Worm (Caenorhabditis elegans) whole organism, late embryonic: ENCODE data around the gene C43C3.4.
A peak's percentile ranks its signal among the peaks of the same experiment; 100 is the strongest.

Experiments
- K02D7.2 ChIP-seq: sonication (generic microtip); optimal IDR thresholded peaks from 2 replicates; lab custom pipeline; 2017; ENCODE audit warnings: mild to moderate bottlenecking, missing genetic modification characterization, missing compliant biosample characterization
- K09A11.1 ChIP-seq: sonication (generic microtip); optimal IDR thresholded peaks from 2 replicates; lab custom pipeline; 2017; ENCODE audit warnings: antibody characterized with exemption, mild to moderate bottlenecking, missing genetic modification characterization, missing compliant biosample characterization; ENCODE audit not compliant: insufficient read depth
- T23F11.4 ChIP-seq: fragments of 200-800 bp; sonication (Bioruptor generic); optimal IDR thresholded peaks from 2 replicates; lab custom pipeline; 2018; ENCODE audit warnings: mild to moderate bottlenecking, missing genetic modification characterization, missing compliant biosample characterization
- ahr-1 ChIP-seq: sonication (generic microtip); optimal IDR thresholded peaks from 2 replicates; lab custom pipeline; 2016; ENCODE audit warnings: missing genetic modification characterization, missing compliant biosample characterization
- ceh-14 ChIP-seq: sonication (generic microtip); optimal IDR thresholded peaks from 2 replicates; lab custom pipeline; 2016; ENCODE audit warnings: missing genotype, missing genetic modification characterization, missing compliant biosample characterization
- ceh-19 ChIP-seq: fragments of 200-800 bp; sonication (Bioruptor generic); optimal IDR thresholded peaks from 2 replicates; lab custom pipeline; 2018; ENCODE audit warnings: mild to moderate bottlenecking, missing genetic modification characterization, missing compliant biosample characterization
- ceh-22 ChIP-seq: sonication (generic microtip); optimal IDR thresholded peaks from 2 replicates; lab custom pipeline; 2017; ENCODE audit warnings: missing biosample characterization, missing genetic modification characterization
- ceh-30 ChIP-seq: fragments of 150-350 bp; optimal IDR thresholded peaks from 2 replicates; lab custom pipeline; 2014; ENCODE audit warnings: missing biosample characterization, missing genetic modification characterization
- ceh-31 ChIP-seq: sonication (generic microtip); optimal IDR thresholded peaks from 2 replicates; lab custom pipeline; 2016; ENCODE audit warnings: missing genetic modification characterization, missing compliant biosample characterization
- ceh-34 ChIP-seq: sonication (generic microtip); optimal IDR thresholded peaks from 2 replicates; lab custom pipeline; 2016; ENCODE audit warnings: mild to moderate bottlenecking, missing genetic modification characterization, missing compliant biosample characterization
- ceh-45 ChIP-seq: fragments of 200-800 bp; sonication (Bioruptor generic); IDR thresholded peaks from 2 replicates; pipeline ENCODE4 v1.3.6; 2022; ENCODE audit warnings: missing genetic modification reagents, missing genetic modification characterization, missing compliant biosample characterization
- ceh-9 ChIP-seq: sonication (generic microtip); optimal IDR thresholded peaks from 2 replicates; lab custom pipeline; 2016; ENCODE audit warnings: mild to moderate bottlenecking, missing genetic modification characterization, inconsistent platforms, missing compliant biosample characterization
- che-1 ChIP-seq: sonication (generic microtip); optimal IDR thresholded peaks from 2 replicates; lab custom pipeline; 2016; ENCODE audit warnings: mild to moderate bottlenecking, missing genetic modification characterization, missing compliant biosample characterization
- elt-2 ChIP-seq: sonication (generic microtip); optimal IDR thresholded peaks from 2 replicates; lab custom pipeline; 2016; ENCODE audit warnings: missing genetic modification reagents, missing genetic modification characterization, missing compliant biosample characterization
- fkh-6 ChIP-seq: sonication (generic microtip); optimal IDR thresholded peaks from 2 replicates; lab custom pipeline; 2016; ENCODE audit warnings: missing genetic modification characterization, missing compliant biosample characterization
- gmeb-2 ChIP-seq: sonication (generic microtip); optimal IDR thresholded peaks from 2 replicates; lab custom pipeline; 2016; ENCODE audit warnings: missing genetic modification characterization, inconsistent platforms, missing compliant biosample characterization
- hlh-15 ChIP-seq: sonication (generic microtip); optimal IDR thresholded peaks from 2 replicates; lab custom pipeline; 2016; ENCODE audit warnings: missing genetic modification characterization, missing compliant biosample characterization
- hlh-6 ChIP-seq: sonication (generic microtip); optimal IDR thresholded peaks from 2 replicates; lab custom pipeline; 2016; ENCODE audit warnings: missing genotype, missing genetic modification characterization, missing compliant biosample characterization
- lin-11 ChIP-seq: fragments of 200-800 bp; sonication (Bioruptor generic); optimal IDR thresholded peaks from 2 replicates; lab custom pipeline; 2018; ENCODE audit warnings: mild to moderate bottlenecking, missing genetic modification characterization, missing compliant biosample characterization
- madf-2 ChIP-seq: sonication (generic microtip); optimal IDR thresholded peaks from 2 replicates; lab custom pipeline; 2017; ENCODE audit warnings: missing genetic modification characterization, missing compliant biosample characterization
- npax-4 ChIP-seq: sonication (generic microtip); optimal IDR thresholded peaks from 2 replicates; lab custom pipeline; 2016; ENCODE audit warnings: missing genetic modification characterization, missing compliant biosample characterization
- pag-3 ChIP-seq: sonication (generic microtip); optimal IDR thresholded peaks from 2 replicates; lab custom pipeline; 2016; ENCODE audit warnings: missing compliant biosample characterization, missing genetic modification characterization, borderline replicate concordance
- pat-9 ChIP-seq: fragments of 200-800 bp; sonication (Bioruptor generic); optimal IDR thresholded peaks from 2 replicates; lab custom pipeline; 2018; ENCODE audit warnings: mild to moderate bottlenecking, missing genetic modification characterization, moderate library complexity, missing compliant biosample characterization
- pax-1 ChIP-seq: fragments of 150-350 bp; optimal IDR thresholded peaks from 2 replicates; lab custom pipeline; 2014; ENCODE audit warnings: missing biosample characterization, missing genetic modification characterization
- pha-4 ChIP-seq: fragments of 150-350 bp; optimal IDR thresholded peaks from 2 replicates; lab custom pipeline; 2018; ENCODE audit warnings: missing biosample characterization, missing genetic modification reagents, missing genetic modification characterization
- ref-2 ChIP-seq: sonication (generic microtip); optimal IDR thresholded peaks from 2 replicates; lab custom pipeline; 2016; ENCODE audit warnings: missing genetic modification characterization, missing compliant biosample characterization
- rnt-1 ChIP-seq: sonication (generic microtip); optimal IDR thresholded peaks from 2 replicates; lab custom pipeline; 2016; ENCODE audit warnings: missing genetic modification characterization, missing compliant biosample characterization
- syd-9 ChIP-seq: sonication (generic microtip); optimal IDR thresholded peaks from 2 replicates; lab custom pipeline; 2016; ENCODE audit warnings: mild to moderate bottlenecking, missing genetic modification characterization, moderate library complexity, missing compliant biosample characterization
- tbx-2 ChIP-seq: sonication (generic microtip); optimal IDR thresholded peaks from 2 replicates; lab custom pipeline; 2016; ENCODE audit warnings: missing genetic modification characterization, missing compliant biosample characterization
- ttx-3 ChIP-seq: sonication (generic microtip); optimal IDR thresholded peaks from 2 replicates; lab custom pipeline; 2016; ENCODE audit warnings: missing genetic modification reagents, missing genetic modification characterization, missing compliant biosample characterization
- unc-3 ChIP-seq, 2 experiments: fragments of 200-800 bp in 1 of 2; sonication (Bioruptor generic) in 1 of 2; sonication (generic microtip) in 1 of 2; conservative IDR thresholded peaks in 1 of 2; optimal IDR thresholded peaks in 1 of 2; 2 replicates each; pipeline versions ENCODE4 v1.3.6 to Lab custom; 2016 to 2022; ENCODE audit warnings: missing compliant biosample characterization in 2 of 2, missing genetic modification characterization in 2 of 2, missing genetic modification reagents in 1 of 2
- unc-42 ChIP-seq: sonication (generic microtip); optimal IDR thresholded peaks from 2 replicates; lab custom pipeline; 2016; ENCODE audit warnings: missing genotype, missing genetic modification characterization, missing compliant biosample characterization
- unc-55 ChIP-seq: sonication (generic microtip); optimal IDR thresholded peaks from 2 replicates; lab custom pipeline; 2017; ENCODE audit warnings: missing biosample characterization, missing genetic modification reagents, missing genetic modification characterization

Gene C43C3.4

ce11 chrX:9676788-9677454 lies 2.2 kb upstream of the C43C3.4 start:
- TF ChIP-seq elt-2 (peak; percentile 36), pha-4 (no peak)

ce11 chrX:9676009-9676408 lies 1.3 kb upstream of the C43C3.4 start:
- no peak for TF ChIP-seq che-1 (tag; lab: Kevin White, UChicago)
- no peak for TF ChIP-seq ceh-31 (tag; lab: Kevin White, UChicago)
- no peak for TF ChIP-seq hlh-6 (tag; lab: Kevin White, UChicago)
- TF ChIP-seq ttx-3 (tag; lab: Kevin White, UChicago) = no peak
- TF ChIP-seq T23F11.4 = no peak
- TF ChIP-seq unc-55 (GFP tag; lab: Kevin White, UChicago) = no peak
- TF ChIP-seq ceh-34 (tag; lab: Kevin White, UChicago) = no peak
- TF ChIP-seq lin-11 = no peak
- TF ChIP-seq ceh-30 (tag; lab: Kevin White, UChicago) = no peak
- no peak for TF ChIP-seq ahr-1 (tag; lab: Kevin White, UChicago)
- TF ChIP-seq pat-9 = no peak
- no peak for TF ChIP-seq K02D7.2 (tag; lab: Kevin White, UChicago)
- no peak for TF ChIP-seq K09A11.1 (tag; lab: Kevin White, UChicago)
- TF ChIP-seq gmeb-2 = no peak
- no peak for TF ChIP-seq elt-2
- no peak for TF ChIP-seq ceh-19 (GFP tag; lab: Kevin White, UChicago)
- TF ChIP-seq unc-3 (GFP tag; conservative IDR thresholded peaks at IDR 0.05; lab: Robert Waterston, UW) = no peak
- TF ChIP-seq unc-3 (tag; optimal IDR thresholded peaks at IDR 0.05; lab: Kevin White, UChicago) = no peak
- TF ChIP-seq ceh-22 = no peak
- no peak for TF ChIP-seq syd-9 (tag; lab: Kevin White, UChicago)
- no peak for TF ChIP-seq ceh-14

ce11 chrX:9673228-9673627 lies 1.5 kb downstream of the C43C3.4 start:
- no peak for TF ChIP-seq ceh-45 (GFP tag; lab: Robert Waterston, UW)
- no peak for TF ChIP-seq ref-2
- TF ChIP-seq madf-2 = no peak
- no peak for TF ChIP-seq ceh-9 (tag; lab: Kevin White, UChicago)
- TF ChIP-seq K09A11.1 (tag; lab: Kevin White, UChicago) = no peak
- no peak for TF ChIP-seq che-1 (tag; lab: Kevin White, UChicago)
- no peak for TF ChIP-seq pag-3 (tag; lab: Kevin White, UChicago)
- no peak for TF ChIP-seq fkh-6 (tag; lab: Kevin White, UChicago)
- TF ChIP-seq hlh-15 (tag; lab: Kevin White, UChicago) = no peak
- TF ChIP-seq ceh-22 = no peak
- no peak for TF ChIP-seq pax-1 (tag; lab: Kevin White, UChicago)

ce11 chrX:9668554-9668953 lies 6.1 kb downstream of the C43C3.4 start, which contains the start of gene T14B1.1:
Gene T14B1.1 (minus strand): TSS chrX:9668723.
- TF ChIP-seq npax-4 (tag; lab: Kevin White, UChicago) (no peak), tbx-2 (tag; lab: Kevin White, UChicago) (peak; percentile 13), hlh-6 (tag; lab: Kevin White, UChicago) (peak; percentile 23), T23F11.4 (no peak), rnt-1 (tag; lab: Kevin White, UChicago) (peak; percentile 16), ceh-45 (GFP tag; lab: Robert Waterston, UW) (no peak), syd-9 (tag; lab: Kevin White, UChicago) (peak; percentile 46), pax-1 (tag; lab: Kevin White, UChicago) (no peak), elt-2 (no peak), ceh-34 (tag; lab: Kevin White, UChicago) (peak; percentile 4), ceh-31 (tag; lab: Kevin White, UChicago) (peak; percentile 55), unc-42 (tag; lab: Kevin White, UChicago) (peak; percentile 17), ref-2 (peak; percentile 20)
